Worm (Caenorhabditis elegans): ENCODE measurements around the gene F38A5.22.

ce11 chrIV:6602376-6602775 is 6.6 kb upstream of the F38A5.22 start, which contains the start of gene F15B10.3:
- TF ChIP-seq K02D7.2 (tag; optimal IDR thresholded peaks at IDR 0.05) (no peak), hlh-15 (tag; optimal IDR thresholded peaks at IDR 0.05) (no peak), ceh-19 (GFP tag; optimal IDR thresholded peaks at IDR 0.05) (no peak), unc-86 (tag; optimal IDR thresholded peaks at IDR 0.05) (no peak), eyg-1 (tag; optimal IDR thresholded peaks at IDR 0.05) (no peak), dmd-4 (tag; optimal IDR thresholded peaks at IDR 0.05; ENCODE audit: borderline replicate concordance) (no peak), fax-1 (tag; optimal IDR thresholded peaks at IDR 0.05) (no peak), hlh-30 (tag; optimal IDR thresholded peaks at IDR 0.05; ENCODE audit: insufficient read depth) (no peak)
